Worm (Caenorhabditis elegans) whole organism, L1 larva: Measurements from ENCODE around the gene idpp-3.

ENCODE experiments used
- C04F5.9 ChIP-seq: sonication (generic microtip); optimal IDR thresholded peaks from 2 replicates; lab custom pipeline; 2016; ENCODE audit warnings: missing genetic modification characterization, missing compliant biosample characterization
- C16A3.4 ChIP-seq: fragments of 150-350 bp; optimal IDR thresholded peaks from 2 replicates; lab custom pipeline; 2014; ENCODE audit warnings: missing biosample characterization, missing genetic modification characterization
- C34B4.2 ChIP-seq: sonication (generic microtip); optimal IDR thresholded peaks from 2 replicates; lab custom pipeline; 2017; ENCODE audit warnings: mild to moderate bottlenecking, missing genetic modification characterization, missing compliant biosample characterization
- blmp-1 ChIP-seq: fragments of 150-350 bp; optimal IDR thresholded peaks from 2 replicates; lab custom pipeline; 2014; ENCODE audit warnings: missing biosample characterization, missing genetic modification characterization
- ceh-63 ChIP-seq: fragments of 200-800 bp; sonication (Bioruptor generic); optimal IDR thresholded peaks from 2 replicates; lab custom pipeline; 2018; ENCODE audit warnings: mild to moderate bottlenecking, missing genetic modification characterization, missing compliant biosample characterization
- ceh-82 ChIP-seq, 3 experiments: fragments of 150-350 bp in 1 of 3; sonication (generic microtip) in 2 of 3; optimal IDR thresholded peaks; 2 replicates each; lab custom pipeline; 2014 to 2017; ENCODE audit warnings: missing biosample characterization in 3 of 3, missing genetic modification characterization in 3 of 3
- dpl-1 ChIP-seq, 3 experiments: fragments of 150-350 bp in 2 of 3; sonication (generic microtip) in 1 of 3; optimal IDR thresholded peaks; 2 replicates each; lab custom pipeline; 2014 to 2017; ENCODE audit warnings: missing biosample characterization in 3 of 3, missing genetic modification characterization in 3 of 3, missing genetic modification reagents in 3 of 3
- efl-1 ChIP-seq, 4 experiments: fragments of 150-350 bp; optimal IDR thresholded peaks in 3 of 4; peaks in 1 of 4; 1 replicate in 1 of 4; 2 replicates in 3 of 4; lab custom pipeline; 2014; ENCODE audit warnings: missing biosample characterization in 2 of 4, missing genetic modification characterization in 2 of 4, missing genetic modification reagents in 2 of 4
- elt-2 ChIP-seq: sonication (generic microtip); optimal IDR thresholded peaks from 2 replicates; lab custom pipeline; 2016; ENCODE audit warnings: missing genetic modification characterization, mild to moderate bottlenecking, inconsistent platforms, missing compliant biosample characterization, missing genetic modification reagents
- elt-3 ChIP-seq, 6 experiments: fragments of 150-350 bp in 1 of 6; sonication (generic microtip); optimal IDR thresholded peaks; 2 replicates each; lab custom pipeline; 2017 to 2018; ENCODE audit warnings: missing biosample characterization in 6 of 6, missing genetic modification characterization in 6 of 6, inconsistent platforms in 1 of 6
- ets-5 ChIP-seq: fragments of 200-800 bp; sonication (Bioruptor generic); IDR thresholded peaks from 2 replicates; pipeline ENCODE4 v1.3.6; 2022; ENCODE audit warnings: missing genetic modification characterization, missing compliant biosample characterization
- fkh-10 ChIP-seq: sonication (generic microtip); optimal IDR thresholded peaks from 2 replicates; lab custom pipeline; 2017; ENCODE audit warnings: missing biosample characterization, missing genetic modification reagents, missing genetic modification characterization
- fos-1 ChIP-seq: fragments of 150-350 bp; optimal IDR thresholded peaks from 2 replicates; lab custom pipeline; 2014; ENCODE audit warnings: missing biosample characterization, missing genetic modification characterization
- hlh-17 ChIP-seq: fragments of 200-800 bp; sonication (Bioruptor generic); optimal IDR thresholded peaks from 2 replicates; lab custom pipeline; 2018; ENCODE audit warnings: missing genetic modification characterization, mild to moderate bottlenecking, missing compliant biosample characterization, moderate library complexity, borderline replicate concordance
- hpl-2 ChIP-seq: fragments of 150-350 bp; optimal IDR thresholded peaks from 2 replicates; lab custom pipeline; 2014; ENCODE audit warnings: missing biosample characterization, missing genetic modification reagents, missing genetic modification characterization
- isw-1 ChIP-seq: fragments of 200-800 bp; sonication (Bioruptor generic); IDR thresholded peaks from 2 replicates; pipeline ENCODE4 v1.3.6; 2022; ENCODE audit warnings: missing genetic modification characterization, missing compliant biosample characterization
- jun-1 ChIP-seq: fragments of 150-350 bp; optimal IDR thresholded peaks from 2 replicates; lab custom pipeline; 2014; ENCODE audit warnings: missing biosample characterization, missing genetic modification reagents, missing genetic modification characterization
- lin-13 ChIP-seq: fragments of 150-350 bp; optimal IDR thresholded peaks from 2 replicates; lab custom pipeline; 2014; ENCODE audit warnings: missing biosample characterization, missing genetic modification reagents, missing genetic modification characterization
- lin-14 ChIP-seq: fragments of 200-800 bp; sonication (Bioruptor generic); optimal IDR thresholded peaks from 2 replicates; lab custom pipeline; 2018; ENCODE audit warnings: mild to moderate bottlenecking, missing genetic modification characterization, moderate library complexity, missing compliant biosample characterization
- lin-15B ChIP-seq: fragments of 150-350 bp; sonication (generic microtip); optimal IDR thresholded peaks from 3 replicates; lab custom pipeline; 2014; ENCODE audit warnings: missing biosample characterization, missing genetic modification characterization
- lin-35 ChIP-seq, 2 experiments: fragments of 150-350 bp; optimal IDR thresholded peaks; 2 replicates each; lab custom pipeline; 2014; ENCODE audit warnings: missing biosample characterization in 2 of 2, missing genetic modification characterization in 2 of 2, missing genetic modification reagents in 2 of 2
- lin-39 ChIP-seq: fragments of 150-350 bp; optimal IDR thresholded peaks from 2 replicates; lab custom pipeline; 2014; ENCODE audit warnings: missing biosample characterization, missing genetic modification reagents, missing genetic modification characterization
- lir-3 ChIP-seq: sonication (generic microtip); optimal IDR thresholded peaks from 2 replicates; lab custom pipeline; 2016; ENCODE audit warnings: mild to moderate bottlenecking, missing genetic modification characterization, moderate library complexity, missing compliant biosample characterization; ENCODE audit not compliant: poor library complexity
- mab-9 ChIP-seq: fragments of 200-800 bp; sonication (Bioruptor generic); IDR thresholded peaks from 2 replicates; pipeline ENCODE4 v1.3.6; 2022; ENCODE audit warnings: missing genetic modification reagents, missing genetic modification characterization, missing compliant biosample characterization
- mdl-1 ChIP-seq, 2 experiments: fragments of 150-350 bp; optimal IDR thresholded peaks; 2 replicates each; lab custom pipeline; 2014 to 2017; ENCODE audit warnings: missing biosample characterization in 2 of 2, missing genetic modification characterization in 2 of 2, inconsistent platforms in 1 of 2
- mef-2 ChIP-seq: fragments of 150-350 bp; optimal IDR thresholded peaks from 2 replicates; lab custom pipeline; 2014; ENCODE audit warnings: missing biosample characterization, missing genetic modification characterization
- mep-1 ChIP-seq: fragments of 150-350 bp; optimal IDR thresholded peaks from 2 replicates; lab custom pipeline; 2014; ENCODE audit warnings: missing biosample characterization, missing genetic modification characterization
- nhr-19 ChIP-seq: fragments of 200-800 bp; sonication (Bioruptor generic); conservative IDR thresholded peaks from 2 replicates; pipeline ENCODE4 v1.3.6; 2022; ENCODE audit warnings: missing genetic modification characterization, missing compliant biosample characterization
- nhr-47 ChIP-seq: sonication (generic microtip); optimal IDR thresholded peaks from 2 replicates; lab custom pipeline; 2016; ENCODE audit warnings: mild to moderate bottlenecking, missing genetic modification characterization, moderate library complexity, missing compliant biosample characterization
- nhr-71 ChIP-seq: sonication (generic microtip); optimal IDR thresholded peaks from 2 replicates; lab custom pipeline; 2016; ENCODE audit warnings: mild to moderate bottlenecking, missing genetic modification characterization, moderate library complexity, missing compliant biosample characterization
- nhr-77 ChIP-seq: fragments of 150-350 bp; optimal IDR thresholded peaks from 2 replicates; lab custom pipeline; 2014; ENCODE audit warnings: missing biosample characterization, missing genetic modification characterization
- nhr-85 ChIP-seq: sonication (generic microtip); peaks from one replicate; lab custom pipeline; 2016; ENCODE audit warnings: missing genetic modification characterization, inconsistent platforms, missing compliant biosample characterization
- nhr-90 ChIP-seq: sonication (generic microtip); optimal IDR thresholded peaks from 2 replicates; lab custom pipeline; 2016; ENCODE audit warnings: mild to moderate bottlenecking, missing genetic modification characterization, missing compliant biosample characterization; ENCODE audit not compliant: poor library complexity
- pqm-1 ChIP-seq: sonication (generic microtip); optimal IDR thresholded peaks from 3 replicates; lab custom pipeline; 2017; ENCODE audit warnings: missing biosample characterization, missing genetic modification characterization
- rnt-1 ChIP-seq: sonication (generic microtip); optimal IDR thresholded peaks from 2 replicates; lab custom pipeline; 2016; ENCODE audit warnings: mild to moderate bottlenecking, missing genetic modification characterization, moderate library complexity, missing compliant biosample characterization
- skn-1 ChIP-seq: fragments of 150-350 bp; optimal IDR thresholded peaks from 2 replicates; lab custom pipeline; 2014; ENCODE audit warnings: missing biosample characterization, missing genetic modification characterization
- snpc-4 ChIP-seq: fragments of 150-350 bp; optimal IDR thresholded peaks from 2 replicates; lab custom pipeline; 2014; ENCODE audit warnings: missing biosample characterization, missing genetic modification characterization
- snu-23 ChIP-seq: sonication (generic microtip); optimal IDR thresholded peaks from 2 replicates; lab custom pipeline; 2016; ENCODE audit warnings: missing genetic modification characterization, missing compliant biosample characterization
- sox-4 ChIP-seq: sonication (generic microtip); optimal IDR thresholded peaks from 2 replicates; lab custom pipeline; 2016; ENCODE audit warnings: missing genetic modification characterization, missing compliant biosample characterization
- swsn-7 ChIP-seq: sonication (generic microtip); optimal IDR thresholded peaks from 2 replicates; lab custom pipeline; 2016; ENCODE audit warnings: missing genetic modification characterization, missing compliant biosample characterization
- tbx-2 ChIP-seq: sonication (generic microtip); optimal IDR thresholded peaks from 2 replicates; lab custom pipeline; 2016; ENCODE audit warnings: missing genetic modification characterization, missing compliant biosample characterization
- tlp-1 ChIP-seq: fragments of 150-350 bp; optimal IDR thresholded peaks from 2 replicates; lab custom pipeline; 2014; ENCODE audit warnings: missing biosample characterization, missing genetic modification characterization
- unc-130 ChIP-seq: fragments of 150-350 bp; optimal IDR thresholded peaks from 2 replicates; lab custom pipeline; 2017; ENCODE audit warnings: missing biosample characterization, missing genetic modification characterization, inconsistent platforms
- unc-30 ChIP-seq: sonication (generic microtip); optimal IDR thresholded peaks from 2 replicates; lab custom pipeline; 2017; ENCODE audit warnings: missing biosample characterization, missing genetic modification characterization
- unc-86 ChIP-seq: sonication (generic microtip); optimal IDR thresholded peaks from 2 replicates; lab custom pipeline; 2016; ENCODE audit warnings: missing genetic modification characterization, missing compliant biosample characterization
- unc-98 ChIP-seq: fragments of 200-800 bp; sonication (Bioruptor generic); IDR thresholded peaks from 2 replicates; pipeline ENCODE4 v1.3.6; 2022; ENCODE audit warnings: missing genetic modification characterization, missing compliant biosample characterization
- xbp-1 ChIP-seq: sonication (generic microtip); optimal IDR thresholded peaks from 2 replicates; lab custom pipeline; 2016; ENCODE audit warnings: missing genetic modification characterization, missing compliant biosample characterization
- ztf-11 ChIP-seq, 2 experiments: sonication (generic microtip); optimal IDR thresholded peaks; 2 replicates each; lab custom pipeline; 2016 to 2017; ENCODE audit warnings: missing genetic modification characterization in 2 of 2, missing biosample characterization in 1 of 2, missing compliant biosample characterization in 1 of 2
- ztf-4 ChIP-seq: fragments of 150-350 bp; optimal IDR thresholded peaks from 2 replicates; lab custom pipeline; 2014; ENCODE audit warnings: missing biosample characterization, missing genetic modification characterization

Gene idpp-3

ce11 chrX:14988160-14988559 is 26.8 kb upstream of the idpp-3 start:
- TF ChIP-seq unc-98 (GFP tag; lab: Robert Waterston, UW) (no peak), C04F5.9 (no peak), rnt-1 (tag; lab: Kevin White, UChicago) (peak; percentile 17), snpc-4 (tag; lab: Kevin White, UChicago) (peak; percentile 83), nhr-85 (tag; lab: Kevin White, UChicago) (peak; percentile 26), skn-1 (tag; lab: Kevin White, UChicago) (no peak), snu-23 (no peak), fos-1 (tag; lab: Kevin White, UChicago) (no peak), nhr-90 (tag; lab: Kevin White, UChicago) (no peak), lin-35 (GFP tag; optimal IDR thresholded peaks at IDR 0.05; lab: Kevin White, UChicago) (no peak), xbp-1 (tag; lab: Kevin White, UChicago) (no peak), lin-39 (tag; lab: Kevin White, UChicago) (no peak), lin-15B (tag; lab: Kevin White, UChicago) (no peak), pqm-1 (tag; lab: Kevin White, UChicago) (no peak)

- no peak for TF ChIP-seq pqm-1 (tag; lab: Kevin White, UChicago)
- TF ChIP-seq ceh-63 (GFP tag; lab: Kevin White, UChicago): no peak
- peak; percentile 20 for TF ChIP-seq jun-1 (tag; lab: Kevin White, UChicago)
- no peak for TF ChIP-seq C04F5.9
- no peak for TF ChIP-seq ztf-11 (tag; optimal IDR thresholded peaks at IDR 0.05; lab: Kevin White, UChicago)
- peak in 1 of 2 experiments; percentile 80 for TF ChIP-seq mdl-1 (tag; optimal IDR thresholded peaks at IDR 0.05; lab: Kevin White, UChicago)
- no peak for TF ChIP-seq mab-9
- peak; percentile 8 for TF ChIP-seq fos-1 (tag; lab: Kevin White, UChicago)
- TF ChIP-seq snpc-4 (tag; lab: Kevin White, UChicago): peak; percentile 64
- no peak for TF ChIP-seq unc-30 (tag; lab: Kevin White, UChicago)
- TF ChIP-seq fkh-10 (GFP tag; lab: Kevin White, UChicago): peak; percentile 13
- peak in 2 of 6 experiments; percentile 41 to 55 for TF ChIP-seq elt-3 (tag; optimal IDR thresholded peaks at IDR 0.05; lab: Kevin White, UChicago)
- TF ChIP-seq hlh-17 (GFP tag; lab: Kevin White, UChicago): no peak
- peak; percentile 65 for TF ChIP-seq nhr-47 (tag; lab: Kevin White, UChicago)
- TF ChIP-seq nhr-77 (tag; lab: Kevin White, UChicago): no peak
- no peak for TF ChIP-seq ets-5 (GFP tag; lab: Robert Waterston, UW)
- TF ChIP-seq isw-1 (GFP tag; lab: Robert Waterston, UW): peak; percentile 40; the same call in 1 of the 2 replicates
- peak; percentile 47 to 58 for TF ChIP-seq efl-1 (optimal IDR thresholded peaks at IDR 0.05; lab: Kevin White, UChicago)
- TF ChIP-seq efl-1 (GFP tag; optimal IDR thresholded peaks at IDR 0.05 in 1 of 2; lab: Kevin White, UChicago): peak; percentile 22 to 95
- peak; percentile 60 for TF ChIP-seq nhr-19 (GFP tag; lab: Robert Waterston, UW)
- peak; percentile 68 for TF ChIP-seq lin-13 (GFP tag; lab: Kevin White, UChicago)
- peak; percentile 60 for TF ChIP-seq lin-15B (tag; lab: Kevin White, UChicago)
- no peak for TF ChIP-seq tlp-1 (tag; lab: Kevin White, UChicago)
- peak; percentile 11 for TF ChIP-seq hpl-2
- TF ChIP-seq blmp-1 (tag; lab: Kevin White, UChicago): peak; percentile 73
- peak; percentile 89 for TF ChIP-seq mep-1 (tag; lab: Kevin White, UChicago)
- TF ChIP-seq lir-3 (tag; lab: Kevin White, UChicago): peak; percentile 21
- no peak for TF ChIP-seq ztf-4 (tag; lab: Kevin White, UChicago)
- peak; percentile 1 for TF ChIP-seq elt-2 (tag; lab: Kevin White, UChicago)
- TF ChIP-seq snu-23: peak; percentile 88
- peak; percentile 48 to 62 (median 57) for TF ChIP-seq dpl-1 (GFP tag; optimal IDR thresholded peaks at IDR 0.05; lab: Kevin White, UChicago)
- TF ChIP-seq C16A3.4 (tag; lab: Kevin White, UChicago): peak; percentile 79
- TF ChIP-seq ceh-82 (tag; optimal IDR thresholded peaks at IDR 0.05; lab: Kevin White, UChicago): peak in 2 of 3 experiments; percentile 39 to 77
- TF ChIP-seq skn-1 (tag; lab: Kevin White, UChicago): peak; percentile 54
- peak; percentile 57 to 84 for TF ChIP-seq lin-35 (GFP tag; optimal IDR thresholded peaks at IDR 0.05; lab: Kevin White, UChicago)
- no peak for TF ChIP-seq sox-4 (tag; lab: Kevin White, UChicago)
- TF ChIP-seq C34B4.2 (tag; lab: Kevin White, UChicago): no peak
- peak; percentile 89 for TF ChIP-seq nhr-85 (tag; lab: Kevin White, UChicago)
- peak; percentile 91 for TF ChIP-seq lin-14 (GFP tag; lab: Kevin White, UChicago)
- TF ChIP-seq unc-86 (tag; lab: Kevin White, UChicago): peak; percentile 53
- TF ChIP-seq nhr-71: peak; percentile 84
- TF ChIP-seq tbx-2 (tag; lab: Kevin White, UChicago): peak; percentile 61
- peak; percentile 82 for TF ChIP-seq unc-130 (tag; lab: Kevin White, UChicago)
- peak; percentile 70 for TF ChIP-seq swsn-7 (tag; lab: Kevin White, UChicago)
- peak; percentile 10 for TF ChIP-seq mef-2 (tag; lab: Kevin White, UChicago)
Observed at ce11 chrX:14983274-14983673, 21.9 kb upstream of the idpp-3 start, which contains the start of gene rbg-1. TSS of gene rbg-1 (plus strand) at chrX:14983533.
